Worm (Caenorhabditis elegans) whole organism, young adult: Measurements from ENCODE around the gene rpap-3.

ENCODE experiments used
- K11D2.4 ChIP-seq: fragments of 200-800 bp; sonication (Bioruptor generic); IDR thresholded peaks from 2 replicates; pipeline ENCODE4 v1.3.6; 2022; ENCODE audit warnings: missing genetic modification reagents, missing genetic modification characterization, missing compliant biosample characterization
- chd-7 ChIP-seq: sonication (generic microtip); optimal IDR thresholded peaks from 2 replicates; lab custom pipeline; 2016; ENCODE audit warnings: mild to moderate bottlenecking, missing genetic modification characterization, moderate library complexity, missing compliant biosample characterization
- hmg-20 ChIP-seq: fragments of 200-800 bp; sonication (Bioruptor generic); IDR thresholded peaks from 2 replicates; pipeline ENCODE4 v1.3.6; 2022; ENCODE audit warnings: missing genetic modification reagents, missing genetic modification characterization, missing compliant biosample characterization
- lsy-27 ChIP-seq: sonication (generic microtip); optimal IDR thresholded peaks from 2 replicates; lab custom pipeline; 2017; ENCODE audit warnings: missing genetic modification characterization, mild to moderate bottlenecking, missing compliant biosample characterization, antibody characterized with exemption, missing genotype, borderline replicate concordance; ENCODE audit not compliant: insufficient read depth
- snpc-3.4 ChIP-seq: sonication (generic microtip); optimal IDR thresholded peaks from 2 replicates; lab custom pipeline; 2017; ENCODE audit warnings: missing genetic modification characterization, mild to moderate bottlenecking, missing compliant biosample characterization, antibody characterized with exemption, moderate library complexity, missing genotype, missing genetic modification reagents
- xnd-1 ChIP-seq: sonication (generic microtip); optimal IDR thresholded peaks from 2 replicates; lab custom pipeline; 2016; ENCODE audit warnings: missing genotype, missing genetic modification reagents, missing genetic modification characterization, missing compliant biosample characterization

DNA sequence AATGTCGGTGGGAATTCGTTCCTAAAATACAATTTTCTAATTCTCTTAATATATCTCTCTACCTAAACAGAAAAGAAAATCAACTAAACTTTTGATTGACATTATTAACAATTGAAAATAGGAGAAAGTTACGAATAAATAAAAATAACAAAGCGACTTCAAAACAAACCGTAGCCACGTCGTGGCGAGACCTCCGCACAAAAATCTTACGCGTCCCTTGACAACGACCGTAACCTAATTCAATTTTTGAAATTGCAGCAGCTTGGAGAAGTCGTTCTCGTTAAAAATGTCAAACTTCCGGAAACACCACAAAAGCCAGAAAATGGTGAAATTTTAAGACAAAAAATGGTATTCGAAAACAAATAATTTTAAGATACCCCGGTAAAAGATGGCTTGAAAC lies 14.4 kb downstream of the rpap-3 start:
- TF ChIP-seq xnd-1 (tag; lab: Kevin White, UChicago) (peak; percentile 91), lsy-27 (tag; lab: Kevin White, UChicago) (no peak), snpc-3.4 (tag; lab: Kevin White, UChicago) (peak; percentile 3), K11D2.4 (GFP tag; lab: Robert Waterston, UW) (no peak), chd-7 (no peak), hmg-20 (GFP tag; lab: Robert Waterston, UW) (no peak)
